Worm (Caenorhabditis elegans) whole organism, L4 larva: Measurements from ENCODE around the gene gasr-8.

Experiments used
- F26F4.8 ChIP-seq: fragments of 200-800 bp; sonication (Bioruptor generic); conservative IDR thresholded peaks from 2 replicates; pipeline ENCODE4 v1.3.6; 2022; ENCODE audit warnings: missing genetic modification characterization, missing compliant biosample characterization
- R02D3.7 ChIP-seq: fragments of 150-350 bp; sonication (generic microtip); optimal IDR thresholded peaks from 3 replicates; lab custom pipeline; 2014; ENCODE audit warnings: missing biosample characterization, missing genetic modification characterization
- T20F7.1 ChIP-seq: fragments of 200-800 bp; sonication (Bioruptor generic); optimal IDR thresholded peaks from 2 replicates; lab custom pipeline; 2018; ENCODE audit warnings: mild to moderate bottlenecking, missing genetic modification characterization, missing compliant biosample characterization
- Y105C5A.15 ChIP-seq: fragments of 200-800 bp; sonication (Bioruptor generic); IDR thresholded peaks from 2 replicates; pipeline ENCODE4 v1.3.6; 2022; ENCODE audit warnings: missing genetic modification characterization, missing compliant biosample characterization
- aha-1 ChIP-seq: fragments of 150-350 bp; peaks from one replicate; lab custom pipeline; 2014; ENCODE audit warnings: missing biosample characterization, missing genetic modification characterization
- ama-1 ChIP-seq: fragments of 150-350 bp; optimal IDR thresholded peaks from 2 replicates; lab custom pipeline; 2014; ENCODE audit warnings: inconsistent platforms, mixed read lengths
- arid-1 ChIP-seq: fragments of 200-800 bp; sonication (Bioruptor generic); conservative IDR thresholded peaks from 2 replicates; pipeline ENCODE4 v1.3.6; 2022; ENCODE audit warnings: missing genetic modification reagents, missing genetic modification characterization, missing compliant biosample characterization
- attf-4 ChIP-seq: sonication (generic microtip); optimal IDR thresholded peaks from 3 replicates; lab custom pipeline; 2017; ENCODE audit warnings: missing biosample characterization, missing genetic modification characterization
- ceh-20 ChIP-seq: fragments of 200-800 bp; sonication (Bioruptor generic); IDR thresholded peaks from 2 replicates; pipeline ENCODE4 v1.3.6; 2022; ENCODE audit warnings: missing genetic modification reagents, missing genetic modification characterization, missing compliant biosample characterization
- ces-1 ChIP-seq: fragments of 150-350 bp; sonication (generic microtip); optimal IDR thresholded peaks from 4 replicates; lab custom pipeline; 2014; ENCODE audit warnings: missing biosample characterization, missing genetic modification reagents, missing genetic modification characterization
- ctbp-1 ChIP-seq: fragments of 200-800 bp; sonication (Bioruptor generic); IDR thresholded peaks from 2 replicates; pipeline ENCODE4 v1.3.6; 2022; ENCODE audit warnings: missing genetic modification reagents, missing genetic modification characterization, missing compliant biosample characterization
- daf-12 ChIP-seq: fragments of 150-350 bp; optimal IDR thresholded peaks from 2 replicates; lab custom pipeline; 2014; ENCODE audit warnings: missing biosample characterization, missing genetic modification reagents, missing genetic modification characterization
- dmd-6 ChIP-seq: fragments of 200-800 bp; sonication (Bioruptor generic); IDR thresholded peaks from 2 replicates; pipeline ENCODE4 v1.3.6; 2022; ENCODE audit warnings: missing genetic modification reagents, missing genetic modification characterization, missing compliant biosample characterization
- dve-1 ChIP-seq: sonication (generic microtip); optimal IDR thresholded peaks from 2 replicates; lab custom pipeline; 2017; ENCODE audit warnings: antibody characterized with exemption, mild to moderate bottlenecking, missing genetic modification characterization, missing compliant biosample characterization; ENCODE audit not compliant: insufficient read depth
- egl-27 ChIP-seq: sonication (generic microtip); optimal IDR thresholded peaks from 3 replicates; lab custom pipeline; 2017; ENCODE audit warnings: missing biosample characterization, missing genetic modification reagents, missing genetic modification characterization
- egl-43 ChIP-seq: fragments of 200-800 bp; sonication (Bioruptor generic); IDR thresholded peaks from 2 replicates; pipeline ENCODE4 v1.3.6; 2022; ENCODE audit warnings: missing genetic modification reagents, missing genetic modification characterization, missing compliant biosample characterization
- gei-8 ChIP-seq: fragments of 200-800 bp; sonication (Bioruptor generic); optimal IDR thresholded peaks from 2 replicates; lab custom pipeline; 2018; ENCODE audit warnings: mild to moderate bottlenecking, missing genetic modification characterization, missing compliant biosample characterization
- hlh-30 ChIP-seq: sonication (generic microtip); optimal IDR thresholded peaks from 2 replicates; lab custom pipeline; 2017; ENCODE audit warnings: antibody characterized with exemption, mild to moderate bottlenecking, missing genetic modification characterization, missing compliant biosample characterization; ENCODE audit not compliant: insufficient read depth
- hmg-1.1 ChIP-seq: fragments of 200-800 bp; sonication (Bioruptor generic); IDR thresholded peaks from 2 replicates; pipeline ENCODE4 v1.3.6; 2022; ENCODE audit warnings: missing genetic modification reagents, missing genetic modification characterization, missing compliant biosample characterization
- jun-1 ChIP-seq: fragments of 150-350 bp; optimal IDR thresholded peaks from 2 replicates; lab custom pipeline; 2014; ENCODE audit warnings: missing biosample characterization, missing genetic modification reagents, missing genetic modification characterization
- lim-7 ChIP-seq: fragments of 200-800 bp; sonication (Bioruptor generic); IDR thresholded peaks from 2 replicates; pipeline ENCODE4 v1.3.6; 2022; ENCODE audit warnings: missing genetic modification characterization, missing compliant biosample characterization
- lin-15B ChIP-seq: fragments of 150-350 bp; sonication (generic microtip); optimal IDR thresholded peaks from 3 replicates; lab custom pipeline; 2014; ENCODE audit warnings: missing biosample characterization, missing genetic modification characterization
- lin-29 ChIP-seq: fragments of 200-800 bp; sonication (Bioruptor generic); IDR thresholded peaks from 2 replicates; pipeline ENCODE4 v1.3.6; 2022; ENCODE audit warnings: missing genetic modification reagents, missing genetic modification characterization, missing compliant biosample characterization
- lir-3 ChIP-seq: sonication (generic microtip); optimal IDR thresholded peaks from 2 replicates; lab custom pipeline; 2016; ENCODE audit warnings: mild to moderate bottlenecking, missing genetic modification characterization, missing compliant biosample characterization
- madf-9 ChIP-seq: fragments of 200-800 bp; sonication (Bioruptor generic); conservative IDR thresholded peaks from 2 replicates; pipeline ENCODE4 v1.3.6; 2022; ENCODE audit warnings: missing genetic modification reagents, missing genetic modification characterization, missing compliant biosample characterization
- mxl-2 ChIP-seq: fragments of 200-800 bp; sonication (Bioruptor generic); conservative IDR thresholded peaks from 2 replicates; pipeline ENCODE4 v1.3.6; 2022; ENCODE audit warnings: missing genetic modification reagents, missing genetic modification characterization, missing compliant biosample characterization
- mxl-3 ChIP-seq: fragments of 200-800 bp; sonication (Bioruptor generic); optimal IDR thresholded peaks from 2 replicates; lab custom pipeline; 2018; ENCODE audit warnings: mild to moderate bottlenecking, missing genetic modification characterization, missing compliant biosample characterization
- nhr-10 ChIP-seq: fragments of 150-350 bp; optimal IDR thresholded peaks from 2 replicates; lab custom pipeline; 2014; ENCODE audit warnings: missing biosample characterization, missing genetic modification characterization
- nhr-11 ChIP-seq: fragments of 150-350 bp; optimal IDR thresholded peaks from 2 replicates; lab custom pipeline; 2014; ENCODE audit warnings: missing biosample characterization, missing genetic modification characterization
- nhr-28 ChIP-seq: fragments of 150-350 bp; optimal IDR thresholded peaks from 2 replicates; lab custom pipeline; 2014; ENCODE audit warnings: missing biosample characterization, missing genetic modification characterization
- nhr-6 ChIP-seq: fragments of 150-350 bp; optimal IDR thresholded peaks from 2 replicates; lab custom pipeline; 2014; ENCODE audit warnings: missing biosample characterization, missing genetic modification characterization
- nhr-77 ChIP-seq: fragments of 150-350 bp; optimal IDR thresholded peaks from 2 replicates; lab custom pipeline; 2014; ENCODE audit warnings: missing biosample characterization, missing genetic modification characterization
- pha-4 ChIP-seq, 2 experiments: fragments of 150-350 bp in 1 of 2; fragments of 200-800 bp in 1 of 2; sonication (Bioruptor generic) in 1 of 2; IDR thresholded peaks in 1 of 2; optimal IDR thresholded peaks in 1 of 2; 2 replicates each; pipeline versions ENCODE4 v1.3.6 to Lab custom; 2014 to 2022; ENCODE audit warnings: missing genetic modification characterization in 2 of 2, missing genetic modification reagents in 2 of 2, missing biosample characterization in 1 of 2, missing compliant biosample characterization in 1 of 2
- pqm-1 ChIP-seq: sonication (generic microtip); optimal IDR thresholded peaks from 2 replicates; lab custom pipeline; 2017; ENCODE audit warnings: missing biosample characterization, missing genetic modification characterization
- saeg-2 ChIP-seq: fragments of 200-800 bp; sonication (Bioruptor generic); IDR thresholded peaks from 2 replicates; pipeline ENCODE4 v1.3.6; 2022; ENCODE audit warnings: missing genetic modification reagents, missing genetic modification characterization, missing compliant biosample characterization
- set-16 ChIP-seq: fragments of 200-800 bp; sonication (Bioruptor generic); IDR thresholded peaks from 2 replicates; pipeline ENCODE4 v1.3.6; 2022; ENCODE audit warnings: missing genetic modification reagents, missing genetic modification characterization, missing compliant biosample characterization
- skn-1 ChIP-seq: fragments of 150-350 bp; optimal IDR thresholded peaks from 2 replicates; lab custom pipeline; 2014; ENCODE audit warnings: missing biosample characterization, missing genetic modification characterization
- snpc-1.2 ChIP-seq: fragments of 200-800 bp; sonication (Bioruptor generic); IDR thresholded peaks from 2 replicates; pipeline ENCODE4 v1.3.6; 2022; ENCODE audit warnings: missing genetic modification reagents, missing genetic modification characterization, missing compliant biosample characterization
- spr-1 ChIP-seq: sonication (generic microtip); optimal IDR thresholded peaks from 2 replicates; lab custom pipeline; 2016; ENCODE audit warnings: mild to moderate bottlenecking, missing genetic modification characterization, missing compliant biosample characterization
- spr-3 ChIP-seq: fragments of 200-800 bp; sonication (Bioruptor generic); optimal IDR thresholded peaks from 2 replicates; lab custom pipeline; 2018; ENCODE audit warnings: mild to moderate bottlenecking, missing genetic modification characterization, missing compliant biosample characterization
- tag-97 ChIP-seq: fragments of 200-800 bp; sonication (Bioruptor generic); IDR thresholded peaks from 2 replicates; pipeline ENCODE4 v1.3.6; 2022; ENCODE audit warnings: missing genetic modification characterization, missing compliant biosample characterization
- unc-62 ChIP-seq, 3 experiments: fragments of 150-350 bp in 1 of 3; sonication (generic microtip); optimal IDR thresholded peaks in 2 of 3; peaks in 1 of 3; 1 replicate in 1 of 3; 2 replicates in 2 of 3; lab custom pipeline; 2014 to 2017; ENCODE audit warnings: missing biosample characterization in 3 of 3, missing genetic modification characterization in 3 of 3, missing genetic modification reagents in 3 of 3, missing genotype in 1 of 3
- zag-1 ChIP-seq: fragments of 150-350 bp; optimal IDR thresholded peaks from 2 replicates; lab custom pipeline; 2014; ENCODE audit warnings: missing biosample characterization, missing genetic modification characterization
- zfp-2 ChIP-seq: sonication (generic microtip); optimal IDR thresholded peaks from 2 replicates; lab custom pipeline; 2016; ENCODE audit warnings: mild to moderate bottlenecking, missing genetic modification characterization, missing compliant biosample characterization
- zip-11 ChIP-seq: fragments of 200-800 bp; sonication (Bioruptor generic); IDR thresholded peaks from 2 replicates; pipeline ENCODE4 v1.3.6; 2022; ENCODE audit warnings: missing genetic modification characterization, missing compliant biosample characterization
- ztf-11 ChIP-seq: fragments of 150-350 bp; optimal IDR thresholded peaks from 2 replicates; lab custom pipeline; 2014; ENCODE audit warnings: missing biosample characterization, missing genetic modification characterization

Gene gasr-8

DNA sequence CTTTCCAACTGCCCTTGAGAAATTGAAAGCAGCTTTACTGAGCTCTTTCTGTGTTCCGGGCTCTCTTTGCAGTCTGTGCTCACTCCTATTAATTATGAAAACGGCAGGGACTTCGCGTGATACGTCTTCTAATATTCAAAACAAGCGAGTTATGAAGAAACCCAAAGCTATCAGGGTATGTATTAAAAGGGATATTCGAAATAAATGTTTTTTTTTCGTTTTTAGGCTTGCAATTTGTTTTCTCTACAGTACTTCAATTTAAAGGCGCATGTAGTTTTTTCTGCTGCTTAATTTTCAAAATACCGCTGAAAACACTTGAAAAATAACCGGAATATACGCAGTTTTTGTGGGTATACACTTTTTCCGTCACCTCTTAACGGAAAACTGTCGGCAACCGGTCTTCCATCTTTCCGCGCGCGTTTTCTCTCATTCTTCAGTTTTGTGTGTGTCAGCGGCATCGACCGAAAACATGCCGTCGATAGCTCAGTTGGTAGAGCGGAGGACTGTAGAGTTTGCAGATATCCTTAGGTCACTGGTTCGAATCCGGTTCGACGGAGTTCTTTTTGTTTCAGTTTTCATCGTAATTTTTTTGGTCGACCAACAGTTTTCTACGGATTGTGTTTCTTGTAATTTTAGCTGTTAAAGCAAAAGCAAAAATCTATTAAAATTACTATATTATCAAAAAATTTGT lies at the start of gene gasr-8 (continued):
- TF ChIP-seq madf-9 (GFP tag; lab: Robert Waterston, UW) = 0 out of 2 replicates have a peak, but pooled peaks have one; percentile 22
- TF ChIP-seq pha-4 (GFP tag; IDR thresholded peaks at IDR 0.05; lab: Robert Waterston, UW) = no peak; the same call in none of the 2 replicates
- no peak for TF ChIP-seq pha-4 (tag; optimal IDR thresholded peaks at IDR 0.05; lab: Kevin White, UChicago)
- TF ChIP-seq gei-8 = no peak

DNA sequence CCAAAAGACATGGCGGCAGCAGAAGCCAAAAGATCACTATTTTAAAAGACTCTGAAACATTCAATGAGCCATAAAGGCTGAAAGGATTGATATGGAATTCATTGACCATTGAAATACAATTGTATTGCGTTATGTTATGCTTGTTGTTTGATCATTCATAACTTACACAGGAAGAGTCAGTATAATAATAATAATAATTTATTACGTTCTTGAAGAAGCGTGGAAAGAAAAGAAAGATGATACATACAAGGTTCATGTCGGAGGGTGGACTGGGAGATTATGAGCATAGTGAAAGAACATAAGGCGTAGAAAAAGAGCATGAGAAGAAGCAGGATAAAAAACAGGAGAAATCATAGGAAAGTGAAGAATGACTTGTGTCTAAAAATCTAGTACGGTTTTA lies 48.8 kb upstream of the gasr-8 start, which contains the start of gene F43D2.7:
F43D2.7 (minus strand) TSS at position 101 of the 400 bp plus-strand sequence.
- no peak for TF ChIP-seq set-16 (GFP tag; lab: Robert Waterston, UW)
- no peak for TF ChIP-seq mxl-2
- TF ChIP-seq nhr-6 (tag; lab: Kevin White, UChicago) = no peak
- TF ChIP-seq F26F4.8 (GFP tag; lab: Robert Waterston, UW) = no peak
- TF ChIP-seq ctbp-1 (GFP tag; lab: Robert Waterston, UW) = no peak

- TF ChIP-seq zag-1 (tag; lab: Kevin White, UChicago) = no peak
- no peak for TF ChIP-seq pha-4 (GFP tag; IDR thresholded peaks at IDR 0.05; lab: Robert Waterston, UW)
- no peak for TF ChIP-seq pha-4 (tag; optimal IDR thresholded peaks at IDR 0.05; lab: Kevin White, UChicago)
- no peak for TF ChIP-seq lin-29 (GFP tag; lab: Robert Waterston, UW)
- no peak for TF ChIP-seq egl-43 (GFP tag; lab: Robert Waterston, UW)
- no peak for TF ChIP-seq lin-15B (tag; lab: Kevin White, UChicago)
- TF ChIP-seq saeg-2 (GFP tag; lab: Robert Waterston, UW) = no peak
- no peak for TF ChIP-seq tag-97 (GFP tag; lab: Robert Waterston, UW)
- TF ChIP-seq mxl-3 (GFP tag; lab: Kevin White, UChicago) = no peak
- TF ChIP-seq lim-7 (GFP tag; lab: Robert Waterston, UW) = no peak
- no peak for TF ChIP-seq Y105C5A.15 (GFP tag; lab: Robert Waterston, UW)
- TF ChIP-seq ces-1 (GFP tag; lab: Kevin White, UChicago) = no peak
- no peak for TF ChIP-seq egl-27 (tag; lab: Kevin White, UChicago)
- TF ChIP-seq arid-1 (GFP tag; lab: Robert Waterston, UW) = no peak
- TF ChIP-seq attf-4 = no peak
- no peak for TF ChIP-seq spr-1 (tag; lab: Kevin White, UChicago)
- no peak for TF ChIP-seq nhr-11 (tag; lab: Kevin White, UChicago)
- TF ChIP-seq lir-3 (tag; lab: Kevin White, UChicago) = no peak
- TF ChIP-seq ctbp-1 (GFP tag; lab: Robert Waterston, UW) = no peak
- TF ChIP-seq T20F7.1 (GFP tag; lab: Kevin White, UChicago) = no peak
- TF ChIP-seq jun-1 (tag; lab: Kevin White, UChicago) = no peak
- no peak for TF ChIP-seq ztf-11 (tag; lab: Kevin White, UChicago)
- TF ChIP-seq spr-3 = no peak
- TF ChIP-seq skn-1 (tag; lab: Kevin White, UChicago) = no peak
- TF ChIP-seq ama-1 (lab: Kevin White, UChicago) = no peak
- peak; percentile 65 for TF ChIP-seq pqm-1 (tag; lab: Kevin White, UChicago)
- TF ChIP-seq nhr-77 (tag; lab: Kevin White, UChicago) = peak; percentile 48
- peak in 1 of 2 experiments; percentile 33 for TF ChIP-seq unc-62 (GFP tag; optimal IDR thresholded peaks at IDR 0.05 in 1 of 2; lab: Kevin White, UChicago)
- no peak for TF ChIP-seq unc-62 (tag; optimal IDR thresholded peaks at IDR 0.05; lab: Kevin White, UChicago)
- peak; percentile 75 for TF ChIP-seq nhr-28
- TF ChIP-seq aha-1 (tag; lab: Kevin White, UChicago) = no peak
- no peak for TF ChIP-seq F26F4.8 (GFP tag; lab: Robert Waterston, UW)
- peak; percentile 34 for TF ChIP-seq hlh-30 (tag; lab: Kevin White, UChicago)
- peak; percentile 66 for TF ChIP-seq dmd-6
- peak; percentile 47 for TF ChIP-seq dve-1 (tag; lab: Kevin White, UChicago)
- TF ChIP-seq R02D3.7 = no peak
- no peak for TF ChIP-seq hmg-1.1 (GFP tag; lab: Robert Waterston, UW)
- TF ChIP-seq daf-12 (tag; lab: Kevin White, UChicago) = no peak
- no peak for TF ChIP-seq nhr-10 (tag; lab: Kevin White, UChicago)
- TF ChIP-seq zip-11 (GFP tag; lab: Robert Waterston, UW) = no peak
- no peak for TF ChIP-seq snpc-1.2 (GFP tag; lab: Robert Waterston, UW)
- no peak for TF ChIP-seq zfp-2 (tag; lab: Kevin White, UChicago)
- TF ChIP-seq ceh-20 = no peak
Measured at ce11 chrV:14640769-14641168, 48.1 kb upstream of the gasr-8 start, which contains the start of gene C54G10.1. Gene C54G10.1 (plus strand): TSS chrV:14641101.
